Fruit fly (Drosophila melanogaster): ENCODE results near the gene CG42693.

DNA sequence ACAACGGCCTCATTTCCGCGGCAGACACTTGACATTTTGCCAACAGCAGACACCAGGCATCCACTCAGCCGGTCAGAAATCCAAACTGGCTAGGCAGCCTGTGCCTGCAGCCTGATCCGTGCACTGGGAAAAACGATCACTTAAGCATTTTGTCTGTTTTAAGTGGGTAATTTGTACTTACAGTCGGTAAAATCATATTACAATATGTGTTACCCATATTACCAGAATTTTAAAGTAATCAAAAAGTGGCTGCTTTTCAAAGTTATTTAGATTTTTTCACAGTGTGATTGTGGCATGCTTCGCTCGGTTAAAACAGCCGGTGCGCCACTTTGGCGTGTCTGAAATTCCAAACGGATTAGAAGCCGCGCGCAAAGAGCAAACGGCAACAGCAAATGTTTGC, 27.4 kb downstream of the CG42693 start:
- no peak for TF ChIP-seq ttk (optimal IDR thresholded peaks at IDR 0.05)
- TF ChIP-seq h (optimal IDR thresholded peaks at IDR 0.05) = no peak
- no peak for TF ChIP-seq psq (optimal IDR thresholded peaks at IDR 0.05)
- no peak for TF ChIP-seq Myc (optimal IDR thresholded peaks at IDR 0.05)

Measured in Kc167 (cell line).